Worm (Caenorhabditis elegans): ENCODE results near the gene lin-39.

Gene lin-39

DNA sequence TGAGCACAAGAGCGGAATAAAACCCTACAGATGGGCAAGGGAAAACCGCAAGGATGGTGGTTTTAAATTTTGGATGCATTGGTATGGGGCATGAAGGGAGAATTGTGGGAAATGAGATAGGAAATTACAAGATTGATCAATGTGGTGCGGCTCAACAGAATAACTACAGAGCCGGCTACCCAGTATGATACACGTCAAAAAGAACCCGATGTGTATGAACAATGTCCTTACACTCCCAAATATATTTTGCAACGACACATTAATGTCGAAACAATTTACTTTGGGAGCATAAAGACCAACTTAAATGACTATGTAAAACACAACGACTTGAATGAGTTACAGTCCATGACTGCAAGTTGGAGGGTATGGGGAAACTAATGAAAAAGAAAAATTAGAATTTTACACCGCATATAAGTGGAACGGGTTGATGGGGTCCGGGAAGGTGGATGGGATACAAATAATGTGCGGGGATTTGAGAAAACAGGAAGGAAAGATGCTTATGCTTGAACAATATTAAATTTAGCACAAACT lies 40.8 kb downstream of the lin-39 start:
- no peak for TF ChIP-seq snpc-1.3 (tag; optimal IDR thresholded peaks at IDR 0.05; ENCODE audit: insufficient read depth)
- TF ChIP-seq ztf-25 (GFP tag; IDR thresholded peaks at IDR 0.05), result 0 out of 2 replicates have a peak, but pooled peaks have one; percentile 27
- no peak for TF ChIP-seq egrh-3 (GFP tag; IDR thresholded peaks at IDR 0.05)
- no peak for TF ChIP-seq nhr-80 (tag; optimal IDR thresholded peaks at IDR 0.05)
- peak; percentile 48 for TF ChIP-seq lin-54 (GFP tag; optimal IDR thresholded peaks at IDR 0.05)
- TF ChIP-seq ceh-40 (GFP tag; IDR thresholded peaks at IDR 0.05), result no peak
- 0 out of 2 replicates have a peak, but pooled peaks have one; percentile 6 for TF ChIP-seq rcor-1 (GFP tag; IDR thresholded peaks at IDR 0.05)
- TF ChIP-seq madf-8 (GFP tag; conservative IDR thresholded peaks at IDR 0.05), result no peak
- TF ChIP-seq snpc-4 (GFP tag; optimal IDR thresholded peaks at IDR 0.05), result peak; percentile 42
- no peak for TF ChIP-seq snpc-4 (tag; optimal IDR thresholded peaks at IDR 0.05)
- 0 out of 2 replicates have a peak, but pooled peaks have one; percentile 10 for TF ChIP-seq nfyb-1 (GFP tag; IDR thresholded peaks at IDR 0.05)
- no peak for TF ChIP-seq F57A8.1 (GFP tag; optimal IDR thresholded peaks at IDR 0.05)
- no peak for TF ChIP-seq D2030.7 (GFP tag; IDR thresholded peaks at IDR 0.05)
- peak; percentile 74 for TF ChIP-seq F49E8.2 (tag; optimal IDR thresholded peaks at IDR 0.05; ENCODE audit: insufficient read depth)
- TF ChIP-seq ztf-18 (tag; optimal IDR thresholded peaks at IDR 0.05), result peak; percentile 49
- no peak for TF ChIP-seq F37B4.10 (GFP tag; IDR thresholded peaks at IDR 0.05)
- TF ChIP-seq lsl-1 (GFP tag; optimal IDR thresholded peaks at IDR 0.05), result peak; percentile 17
- peak; percentile 33 for TF ChIP-seq die-1 (tag; optimal IDR thresholded peaks at IDR 0.05)
- TF ChIP-seq tbp1 (GFP tag; optimal IDR thresholded peaks at IDR 0.05), result peak; percentile 28
- no peak for TF ChIP-seq hrde-1 (tag; optimal IDR thresholded peaks at IDR 0.05; ENCODE audit: borderline replicate concordance)
- no peak for TF ChIP-seq tbx-9 (tag; optimal IDR thresholded peaks at IDR 0.05; ENCODE audit: borderline replicate concordance)
- TF ChIP-seq Y95B8A.8 (GFP tag; IDR thresholded peaks at IDR 0.05), result no peak
- TF ChIP-seq ZK185.1 (tag; optimal IDR thresholded peaks at IDR 0.05; ENCODE audit: poor library complexity, severe bottlenecking), result peak; percentile 12
- TF ChIP-seq Y56A3A.18 (GFP tag; IDR thresholded peaks at IDR 0.05), result 0 out of 2 replicates have a peak, but pooled peaks have one; percentile 10
- no peak for TF ChIP-seq ceh-91 (GFP tag; IDR thresholded peaks at IDR 0.05)
- TF ChIP-seq lag-1 (GFP tag; IDR thresholded peaks at IDR 0.05), result 0 out of 2 replicates have a peak, but pooled peaks have one; percentile 20
- no peak for TF ChIP-seq B0035.1 (tag; optimal IDR thresholded peaks at IDR 0.05)
- TF ChIP-seq cebp-1 (GFP tag; IDR thresholded peaks at IDR 0.05), result no peak
- peak; percentile 26 for TF ChIP-seq cebp-1 (tag; optimal IDR thresholded peaks at IDR 0.05)
- TF ChIP-seq xnd-1 (tag; optimal IDR thresholded peaks at IDR 0.05), result no peak
- peak; percentile 62 for TF ChIP-seq madf-6 (GFP tag; IDR thresholded peaks at IDR 0.05)
- TF ChIP-seq lir-1 (GFP tag; conservative IDR thresholded peaks at IDR 0.05), result no peak
- TF ChIP-seq somi-1 (GFP tag; optimal IDR thresholded peaks at IDR 0.05), result no peak
- TF ChIP-seq pha-4 (tag; optimal IDR thresholded peaks at IDR 0.05), result no peak
- no peak for TF ChIP-seq F22D6.2 (tag; optimal IDR thresholded peaks at IDR 0.05)
- TF ChIP-seq hmg-20 (GFP tag; IDR thresholded peaks at IDR 0.05), result no peak
- 0 out of 2 replicates have a peak, but pooled peaks have one; percentile 53 for TF ChIP-seq egl-18 (GFP tag; IDR thresholded peaks at IDR 0.05)
- no peak for TF ChIP-seq F55B11.4 (tag; optimal IDR thresholded peaks at IDR 0.05; ENCODE audit: borderline replicate concordance, insufficient read depth)
- 0 out of 2 replicates have a peak, but pooled peaks have one; percentile 19 for TF ChIP-seq ekl-4 (GFP tag; IDR thresholded peaks at IDR 0.05)
- TF ChIP-seq ztf-6 (GFP tag; IDR thresholded peaks at IDR 0.05), result no peak
- no peak for TF ChIP-seq ama-1 (optimal IDR thresholded peaks at IDR 0.05)
- peak in 1 of 2 experiments; percentile 11 for TF ChIP-seq ama-1 (GFP tag; optimal IDR thresholded peaks at IDR 0.05)
- no peak for TF ChIP-seq mes-4 (tag; optimal IDR thresholded peaks at IDR 0.05)
- TF ChIP-seq ztf-22 (GFP tag; optimal IDR thresholded peaks at IDR 0.05), result no peak
- TF ChIP-seq lsy-27 (tag; optimal IDR thresholded peaks at IDR 0.05; ENCODE audit: borderline replicate concordance, insufficient read depth), result no peak
- no peak for TF ChIP-seq ets-4 (GFP tag; optimal IDR thresholded peaks at IDR 0.05)
- TF ChIP-seq hsf-1 (GFP tag; IDR thresholded peaks at IDR 0.05), result 0 out of 2 replicates have a peak, but pooled peaks have one; percentile 50
